Fruit fly (Drosophila melanogaster): ENCODE data around the gene CG7857.

CG7857 gene

dm6 chr3L:15498745-15499144 lies 5.9 kb downstream of the CG7857 start, which contains the start of gene CG7275:
Gene CG7275 (plus strand): TSS chr3L:15498959.
- TF ChIP-seq h (optimal IDR thresholded peaks at IDR 0.05), result no peak
- TF ChIP-seq CG18011 (GFP tag; optimal IDR thresholded peaks at IDR 0.05), result peak; percentile 67
- TF ChIP-seq sd (tag; optimal IDR thresholded peaks at IDR 0.05), result no peak
- peak; percentile 85 for TF ChIP-seq Med (GFP tag)
- TF ChIP-seq vvl (GFP tag; IDR thresholded peaks at IDR 0.05), result peak; percentile 56; the same call in 1 of the 2 replicates
- peak; percentile 9 for TF ChIP-seq CG17829 (tag; optimal IDR thresholded peaks at IDR 0.05)
- peak; percentile 48 for TF ChIP-seq CG15601 (tag; optimal IDR thresholded peaks at IDR 0.05)
- TF ChIP-seq CG2116 (GFP tag; optimal IDR thresholded peaks at IDR 0.05), result peak; percentile 40
- TF ChIP-seq knrl (GFP tag; IDR thresholded peaks at IDR 0.05; ENCODE audit: partially characterized antibody), result peak; percentile 46; the same call in 2 of the 3 replicates
- no peak for TF ChIP-seq CG11696 (GFP tag; IDR thresholded peaks at IDR 0.05)
- TF ChIP-seq insv (GFP tag; optimal IDR thresholded peaks at IDR 0.05), result peak in 1 of 2 experiments; percentile 23
- peak; percentile 44; the same call in 1 of the 4 replicates for TF ChIP-seq Dll (GFP tag; IDR thresholded peaks at IDR 0.05; ENCODE audit: partially characterized antibody)
- 0 out of 2 replicates have a peak, but pooled peaks have one; percentile 28 for TF ChIP-seq CG42726 (GFP tag; IDR thresholded peaks at IDR 0.05; ENCODE audit: partially characterized antibody)
- no peak for TF ChIP-seq Stat92E (GFP tag; optimal IDR thresholded peaks at IDR 0.05)
- TF ChIP-seq Antp (GFP tag; optimal IDR thresholded peaks at IDR 0.05), result no peak
- TF ChIP-seq nau (GFP tag; optimal IDR thresholded peaks at IDR 0.05), result peak; percentile 7
- peak; percentile 6 for TF ChIP-seq NfI (GFP tag; optimal IDR thresholded peaks at IDR 0.05)
- TF ChIP-seq phol (tag; optimal IDR thresholded peaks at IDR 0.05), result peak; percentile 33
- TF ChIP-seq bbx (GFP tag; IDR thresholded peaks at IDR 0.05; ENCODE audit: partially characterized antibody), result peak; percentile 52; the same call in 1 of the 2 replicates
- TF ChIP-seq CG9932 (GFP tag; IDR thresholded peaks at IDR 0.05), result no peak
- TF ChIP-seq Opbp (GFP tag; IDR thresholded peaks at IDR 0.05; ENCODE audit: partially characterized antibody), result peak; percentile 65; the same call in 2 of the 3 replicates
- TF ChIP-seq croc (GFP tag; conservative IDR thresholded peaks at IDR 0.05), result no peak
- peak; percentile 39 for TF ChIP-seq caup (GFP tag; optimal IDR thresholded peaks at IDR 0.05; ENCODE audit: severe bottlenecking)
- TF ChIP-seq CG7786 (GFP tag; optimal IDR thresholded peaks at IDR 0.05), result no peak
- no peak for TF ChIP-seq mam (GFP tag; optimal IDR thresholded peaks at IDR 0.05)
- TF ChIP-seq Sry-δ (GFP tag; optimal IDR thresholded peaks at IDR 0.05), result peak; percentile 4
- TF ChIP-seq Lhr (GFP tag; optimal IDR thresholded peaks at IDR 0.05), result peak; percentile 42
- TF ChIP-seq tin (GFP tag; optimal IDR thresholded peaks at IDR 0.05), result no peak
- TF ChIP-seq HmgZ (tag; optimal IDR thresholded peaks at IDR 0.05), result peak; percentile 35
- no peak for TF ChIP-seq Sry-β (GFP tag; optimal IDR thresholded peaks at IDR 0.05)
- peak; percentile 95 for TF ChIP-seq dm (GFP tag; optimal IDR thresholded peaks at IDR 0.05)
- no peak for TF ChIP-seq sens-2 (GFP tag; IDR thresholded peaks at IDR 0.05)
- peak; percentile 36 for TF ChIP-seq CG7987 (GFP tag; optimal IDR thresholded peaks at IDR 0.05)
- no peak for TF ChIP-seq az2 (GFP tag; optimal IDR thresholded peaks at IDR 0.05)
- TF ChIP-seq CG2712 (tag; optimal IDR thresholded peaks at IDR 0.05), result peak; percentile 2
- no peak for TF ChIP-seq pum (GFP tag; optimal IDR thresholded peaks at IDR 0.05)
- TF ChIP-seq stwl (tag; optimal IDR thresholded peaks at IDR 0.05), result peak; percentile 92
- TF ChIP-seq CG13424 (tag; optimal IDR thresholded peaks at IDR 0.05), result peak; percentile 33
- TF ChIP-seq al (GFP tag; IDR thresholded peaks at IDR 0.05), result no peak
- TF ChIP-seq CG18619 (GFP tag; optimal IDR thresholded peaks at IDR 0.05), result no peak
- no peak for TF ChIP-seq dmrt99B (tag; optimal IDR thresholded peaks at IDR 0.05)
- peak; percentile 23; the same call in 1 of the 2 replicates for TF ChIP-seq nerfin-2 (GFP tag; IDR thresholded peaks at IDR 0.05; ENCODE audit: partially characterized antibody)
- TF ChIP-seq gro (GFP tag; optimal IDR thresholded peaks at IDR 0.05), result peak; percentile 17
- TF ChIP-seq CG2889 (GFP tag; IDR thresholded peaks at IDR 0.05), result no peak
- TF ChIP-seq Usf (GFP tag; optimal IDR thresholded peaks at IDR 0.05), result no peak
- TF ChIP-seq CG4360 (GFP tag; IDR thresholded peaks at IDR 0.05), result no peak
- no peak for TF ChIP-seq CG14050 (GFP tag; IDR thresholded peaks at IDR 0.05)
- TF ChIP-seq Ets97D (GFP tag; optimal IDR thresholded peaks at IDR 0.05), result peak; percentile 75
- peak; percentile 39 for TF ChIP-seq nmo (GFP tag; optimal IDR thresholded peaks at IDR 0.05)
